Fruit fly (Drosophila melanogaster) whole organism, prepupa: ENCODE results near the gene ens.
A peak's percentile ranks its signal among the peaks of the same experiment; 100 is the strongest.

Source experiments
- Blimp-1 ChIP-seq: fragments of 200-800 bp; sonication (Bioruptor generic); optimal IDR thresholded peaks from 3 replicates; lab custom pipeline; 2017; ENCODE audit warnings: missing biosample characterization, missing genetic modification characterization, mild to moderate bottlenecking, moderate library complexity, missing genetic modification reagents
- CG10631 ChIP-seq: fragments of 200-800 bp; sonication (Bioruptor generic); optimal IDR thresholded peaks from 2 replicates; lab custom pipeline; 2016; ENCODE audit warnings: missing biosample characterization, missing genetic modification characterization
- CG10669 ChIP-seq: fragments of 200-800 bp; sonication (Bioruptor generic); optimal IDR thresholded peaks from 3 replicates; lab custom pipeline; 2018; ENCODE audit warnings: missing biosample characterization, mild to moderate bottlenecking, missing genetic modification characterization, moderate library complexity
- CG11294 ChIP-seq: fragments of 200-800 bp; sonication (Bioruptor generic); IDR thresholded peaks from 2 replicates; pipeline ENCODE4 v1.3.6; 2022; ENCODE audit warnings: missing biosample characterization, missing genetic modification characterization
- CG11902 ChIP-seq: fragments of 200-800 bp; sonication (Bioruptor generic); optimal IDR thresholded peaks from 3 replicates; lab custom pipeline; 2016; ENCODE audit warnings: missing biosample characterization, missing genetic modification characterization
- CG1621 ChIP-seq: fragments of 200-800 bp; sonication (Bioruptor generic); optimal IDR thresholded peaks from 3 replicates; lab custom pipeline; 2018; ENCODE audit warnings: missing biosample characterization, mild to moderate bottlenecking, missing genetic modification characterization
- CG16779 ChIP-seq: fragments of 200-800 bp; sonication (Bioruptor generic); optimal IDR thresholded peaks from 3 replicates; lab custom pipeline; 2017; ENCODE audit warnings: missing biosample characterization, mild to moderate bottlenecking, missing genetic modification characterization
- CG3032 ChIP-seq: fragments of 200-800 bp; optimal IDR thresholded peaks from 2 replicates; lab custom pipeline; 2019; ENCODE audit warnings: missing biosample characterization, mild to moderate bottlenecking, missing genetic modification characterization, moderate library complexity
- CG31627 ChIP-seq: fragments of 200-800 bp; sonication (Bioruptor generic); optimal IDR thresholded peaks from 3 replicates; lab custom pipeline; 2016; ENCODE audit warnings: missing biosample characterization, missing genetic modification characterization
- CG32006 ChIP-seq: fragments of 200-800 bp; sonication (Bioruptor generic); optimal IDR thresholded peaks from 3 replicates; lab custom pipeline; 2017; ENCODE audit warnings: missing biosample characterization, mild to moderate bottlenecking, missing genetic modification characterization
- CG34406 ChIP-seq: fragments of 200-800 bp; sonication (Bioruptor generic); optimal IDR thresholded peaks from 3 replicates; lab custom pipeline; 2016; ENCODE audit warnings: missing biosample characterization, missing genetic modification characterization
- CG3919 ChIP-seq: fragments of 200-800 bp; sonication (Bioruptor generic); optimal IDR thresholded peaks from 3 replicates; lab custom pipeline; 2016; ENCODE audit warnings: missing biosample characterization, missing genetic modification characterization
- CG6276 ChIP-seq: fragments of 200-800 bp; sonication (Bioruptor generic); optimal IDR thresholded peaks from 2 replicates; lab custom pipeline; 2017; ENCODE audit warnings: missing biosample characterization, mild to moderate bottlenecking, missing genetic modification characterization
- CG6808 ChIP-seq: fragments of 200-800 bp; sonication (Bioruptor generic); optimal IDR thresholded peaks from 3 replicates; lab custom pipeline; 2017; ENCODE audit warnings: missing biosample characterization, missing genetic modification characterization, mild to moderate bottlenecking, moderate library complexity, missing genetic modification reagents
- CG6854 ChIP-seq: fragments of 200-800 bp; sonication (Bioruptor generic); optimal IDR thresholded peaks from 2 replicates; lab custom pipeline; 2017; ENCODE audit warnings: missing biosample characterization, mild to moderate bottlenecking, missing genetic modification characterization
- CG7368 ChIP-seq: fragments of 200-800 bp; sonication (Bioruptor generic); optimal IDR thresholded peaks from 3 replicates; lab custom pipeline; 2016; ENCODE audit warnings: missing biosample characterization, missing genetic modification characterization
- CG8632 ChIP-seq: fragments of 200-800 bp; sonication (Bioruptor generic); optimal IDR thresholded peaks from 3 replicates; lab custom pipeline; 2016; ENCODE audit warnings: missing biosample characterization, missing genetic modification characterization
- CG9139 ChIP-seq: fragments of 200-800 bp; sonication (Bioruptor generic); optimal IDR thresholded peaks from 3 replicates; lab custom pipeline; 2017; ENCODE audit warnings: missing biosample characterization, mild to moderate bottlenecking, missing genetic modification characterization
- Eip75B ChIP-seq: fragments of 200-800 bp; sonication (Bioruptor generic); optimal IDR thresholded peaks from 3 replicates; lab custom pipeline; 2016; ENCODE audit warnings: missing biosample characterization, missing genetic modification characterization
- Eip78C ChIP-seq: fragments of 200-800 bp; sonication (Bioruptor generic); peaks from one replicate; lab custom pipeline; 2016; ENCODE audit warnings: missing biosample characterization, missing genetic modification characterization
- Eip93F ChIP-seq: fragments of 200-800 bp; sonication (Bioruptor generic); optimal IDR thresholded peaks from 2 replicates; lab custom pipeline; 2016; ENCODE audit warnings: missing biosample characterization, mild to moderate bottlenecking, missing genetic modification characterization
- Ets21C ChIP-seq: fragments of 200-800 bp; sonication (Bioruptor generic); optimal IDR thresholded peaks from 3 replicates; lab custom pipeline; 2016; ENCODE audit warnings: missing biosample characterization, missing genetic modification characterization
- Gug ChIP-seq: fragments of 200-800 bp; sonication (Bioruptor generic); IDR thresholded peaks from 2 replicates; pipeline ENCODE4 v1.3.6; 2022; ENCODE audit warnings: missing biosample characterization, missing genetic modification characterization
- Hr38 ChIP-seq: sonication (Bioruptor generic); optimal IDR thresholded peaks from 2 replicates; lab custom pipeline; 2016; ENCODE audit warnings: missing biosample characterization, missing genetic modification characterization
- Hr4 ChIP-seq: fragments of 200-800 bp; sonication (Bioruptor generic); optimal IDR thresholded peaks from 3 replicates; lab custom pipeline; 2016; ENCODE audit warnings: missing biosample characterization, missing genetic modification characterization
- Lpt ChIP-seq: fragments of 200-800 bp; sonication (Bioruptor generic); optimal IDR thresholded peaks from 3 replicates; lab custom pipeline; 2016; ENCODE audit warnings: missing biosample characterization, missing genetic modification characterization
- Met ChIP-seq: fragments of 200-800 bp; sonication (Bioruptor generic); optimal IDR thresholded peaks from 3 replicates; lab custom pipeline; 2016; ENCODE audit warnings: missing biosample characterization, missing genetic modification characterization
- Smox ChIP-seq: fragments of 200-800 bp; sonication (Bioruptor generic); optimal IDR thresholded peaks from 3 replicates; lab custom pipeline; 2016; ENCODE audit warnings: missing biosample characterization, missing genetic modification characterization
- Sox14 ChIP-seq: fragments of 200-800 bp; sonication (Bioruptor generic); optimal IDR thresholded peaks from 3 replicates; lab custom pipeline; 2016; ENCODE audit warnings: missing biosample characterization, missing genetic modification characterization
- Sox15 ChIP-seq: fragments of 200-800 bp; sonication (Bioruptor generic); optimal IDR thresholded peaks from 3 replicates; lab custom pipeline; 2016; ENCODE audit warnings: missing biosample characterization, missing genetic modification characterization
- acj6 ChIP-seq: fragments of 200-800 bp; sonication (Bioruptor generic); optimal IDR thresholded peaks from 3 replicates; lab custom pipeline; 2016; ENCODE audit warnings: missing biosample characterization, missing genetic modification characterization
- dsx ChIP-seq: fragments of 200-800 bp; optimal IDR thresholded peaks from 3 replicates; lab custom pipeline; 2019; ENCODE audit warnings: missing biosample characterization, mild to moderate bottlenecking, missing genetic modification characterization, moderate library complexity; ENCODE audit not compliant: poor library complexity, severe bottlenecking
- eg ChIP-seq: fragments of 200-800 bp; sonication (Bioruptor generic); IDR thresholded peaks from 3 replicates; pipeline ENCODE4 v1.3.6; 2022; ENCODE audit warnings: missing biosample characterization, missing genetic modification characterization
- esn ChIP-seq: fragments of 200-800 bp; sonication (Bioruptor generic); optimal IDR thresholded peaks from 2 replicates; lab custom pipeline; 2016; ENCODE audit warnings: missing biosample characterization, mild to moderate bottlenecking, missing genetic modification characterization, moderate library complexity
- fd59A ChIP-seq: fragments of 200-800 bp; sonication (Bioruptor generic); optimal IDR thresholded peaks from 2 replicates; lab custom pipeline; 2017; ENCODE audit warnings: missing biosample characterization, mild to moderate bottlenecking, missing genetic modification characterization, missing genetic modification reagents
- fkh ChIP-seq: fragments of 200-800 bp; sonication (Bioruptor generic); optimal IDR thresholded peaks from 3 replicates; lab custom pipeline; 2017; ENCODE audit warnings: missing biosample characterization, mild to moderate bottlenecking, missing genetic modification characterization, moderate library complexity
- net ChIP-seq: fragments of 200-800 bp; sonication (Bioruptor generic); optimal IDR thresholded peaks from 3 replicates; lab custom pipeline; 2016; ENCODE audit warnings: missing biosample characterization, missing genetic modification characterization
- pdm3 ChIP-seq: fragments of 200-800 bp; sonication (Bioruptor generic); optimal IDR thresholded peaks from 3 replicates; lab custom pipeline; 2016; ENCODE audit warnings: missing biosample characterization, missing genetic modification characterization
- salr ChIP-seq, 2 experiments: fragments of 200-800 bp; sonication (Bioruptor generic); optimal IDR thresholded peaks; 3 replicates each; lab custom pipeline; 2016 to 2018; ENCODE audit warnings: missing biosample characterization in 2 of 2, missing genetic modification characterization in 2 of 2, mild to moderate bottlenecking in 1 of 2
- spab ChIP-seq: fragments of 200-800 bp; sonication (Bioruptor generic); optimal IDR thresholded peaks from 2 replicates; lab custom pipeline; 2017; ENCODE audit warnings: missing biosample characterization, mild to moderate bottlenecking, missing genetic modification characterization, missing genetic modification reagents
- svp ChIP-seq: fragments of 200-800 bp; sonication (Bioruptor generic); peaks from one replicate; lab custom pipeline; 2016; ENCODE audit warnings: missing biosample characterization, missing genetic modification characterization
- vri ChIP-seq: fragments of 200-800 bp; sonication (Bioruptor generic); optimal IDR thresholded peaks from 3 replicates; lab custom pipeline; 2016; ENCODE audit warnings: missing biosample characterization, mild to moderate bottlenecking, missing genetic modification characterization

The ens gene

dm6 chr3L:4115701-4116100, 18.6 kb downstream of the ens start:
- TF ChIP-seq CG10631 (GFP tag; lab: Kevin White, UChicago), result no peak
- TF ChIP-seq Eip93F (GFP tag; lab: Kevin White, UChicago), result peak; percentile 74
- TF ChIP-seq Met (GFP tag; lab: Kevin White, UChicago), result no peak
- no peak for TF ChIP-seq Lpt (GFP tag; lab: Kevin White, UChicago)
- TF ChIP-seq pdm3, result no peak
- TF ChIP-seq CG32006, result no peak
- peak; percentile 25 for TF ChIP-seq vri (GFP tag; lab: Kevin White, UChicago)
- no peak for TF ChIP-seq CG11902 (GFP tag; lab: Kevin White, UChicago)
- TF ChIP-seq Hr38, result no peak
- TF ChIP-seq dsx, result no peak
- TF ChIP-seq CG6854 (GFP tag; lab: Kevin White, UChicago), result no peak
- peak; percentile 16 for TF ChIP-seq svp

dm6 chr3L:4115107-4115506, 19.2 kb downstream of the ens start:
- TF ChIP-seq CG10669 (GFP tag; lab: Kevin White, UChicago) (no peak), Eip78C (GFP tag; lab: Kevin White, UChicago) (no peak), svp (peak; percentile 97)
- TF ChIP-seq, all 60 proteins: peak for 1

- TF ChIP-seq CG6276, result no peak
- peak; percentile 64 for TF ChIP-seq svp
Measured at dm6 chr3L:4113998-4114397, 20.4 kb downstream of the ens start.

- no peak for TF ChIP-seq CG16779
- TF ChIP-seq Met (GFP tag; lab: Kevin White, UChicago), result no peak
- peak; percentile 82 for TF ChIP-seq svp
- TF ChIP-seq vri (GFP tag; lab: Kevin White, UChicago), result peak; percentile 2
- no peak for TF ChIP-seq CG6808 (GFP tag; lab: Kevin White, UChicago)
- TF ChIP-seq eg, result no peak
Measured at dm6 chr3L:4110212-4110611, 24.1 kb downstream of the ens start.

- TF ChIP-seq CG31627, result peak; percentile 59
- peak; percentile 62 for TF ChIP-seq fd59A (GFP tag; lab: Kevin White, UChicago)
- peak; percentile 61 for TF ChIP-seq esn (GFP tag; lab: Kevin White, UChicago)
- peak; percentile 55 for TF ChIP-seq Sox14 (GFP tag; lab: Kevin White, UChicago)
- TF ChIP-seq Eip75B (GFP tag; lab: Kevin White, UChicago), result peak; percentile 72
- peak; percentile 21 for TF ChIP-seq Smox (GFP tag; lab: Kevin White, UChicago)
- TF ChIP-seq pdm3, result peak; percentile 70
- no peak for TF ChIP-seq Blimp-1 (GFP tag; lab: Kevin White, UChicago)
- peak; percentile 69 for TF ChIP-seq CG3032
- peak; percentile 77 for TF ChIP-seq CG6276
- peak; percentile 26 for TF ChIP-seq Eip93F (GFP tag; lab: Kevin White, UChicago)
- peak; percentile 25 for TF ChIP-seq Ets21C (GFP tag; lab: Kevin White, UChicago)
- peak; percentile 71; the same call in 2 of the 3 replicates for TF ChIP-seq eg
- peak; percentile 0 for TF ChIP-seq CG1621 (tag; lab: Kevin White, UChicago)
- peak; percentile 79 for TF ChIP-seq svp
- peak; percentile 88 for TF ChIP-seq Hr4
- no peak for TF ChIP-seq CG9139
- TF ChIP-seq net (GFP tag; lab: Kevin White, UChicago), result peak; percentile 52
- peak; percentile 62 for TF ChIP-seq spab (GFP tag; lab: Kevin White, UChicago)
- peak; percentile 2 to 60 for TF ChIP-seq salr (GFP tag; optimal IDR thresholded peaks at IDR 0.05; lab: Kevin White, UChicago)
- TF ChIP-seq CG8632 (GFP tag; lab: Kevin White, UChicago), result peak; percentile 49
- TF ChIP-seq Sox15 (GFP tag; lab: Kevin White, UChicago), result peak; percentile 36
- TF ChIP-seq CG7368 (GFP tag; lab: Kevin White, UChicago), result peak; percentile 37
- TF ChIP-seq Met (GFP tag; lab: Kevin White, UChicago), result peak; percentile 67
- no peak for TF ChIP-seq Hr38
- peak; percentile 75 for TF ChIP-seq acj6 (GFP tag; lab: Kevin White, UChicago)
- no peak; the same call in 1 of the 2 replicates for TF ChIP-seq Gug
- peak; percentile 6 for TF ChIP-seq fkh (GFP tag; lab: Kevin White, UChicago)
- peak; percentile 56 for TF ChIP-seq CG34406 (GFP tag; lab: Kevin White, UChicago)
- TF ChIP-seq Eip78C (GFP tag; lab: Kevin White, UChicago), result peak; percentile 94
- peak; percentile 16 for TF ChIP-seq CG16779
- peak; percentile 27; the same call in 1 of the 2 replicates for TF ChIP-seq CG11294
- peak; percentile 74 for TF ChIP-seq CG3919
Measured at dm6 chr3L:4108844-4109494, 25.4 kb downstream of the ens start.
